Worm (Caenorhabditis elegans) whole organism, mixed stage, embryonic: ENCODE results near the gene ndub-11.

Experiments
- M03D4.4 ChIP-seq: sonication (generic microtip); optimal IDR thresholded peaks from 2 replicates; lab custom pipeline; 2017; ENCODE audit warnings: mild to moderate bottlenecking, missing genetic modification characterization, missing compliant biosample characterization
- bed-3 ChIP-seq: fragments of 200-800 bp; sonication (Bioruptor generic); optimal IDR thresholded peaks from 3 replicates; lab custom pipeline; 2018; ENCODE audit warnings: mild to moderate bottlenecking, missing genetic modification characterization, moderate library complexity, missing compliant biosample characterization
- ceh-39 ChIP-seq: fragments of 150-350 bp; optimal IDR thresholded peaks from 2 replicates; lab custom pipeline; 2014; ENCODE audit warnings: missing biosample characterization, missing genetic modification characterization
- ceh-43 ChIP-seq: fragments of 200-800 bp; sonication (Bioruptor generic); optimal IDR thresholded peaks from 2 replicates; lab custom pipeline; 2018; ENCODE audit warnings: mild to moderate bottlenecking, missing genetic modification characterization, moderate library complexity, missing compliant biosample characterization
- ceh-83 ChIP-seq: fragments of 200-800 bp; sonication (Bioruptor generic); optimal IDR thresholded peaks from 2 replicates; lab custom pipeline; 2018; ENCODE audit warnings: mild to moderate bottlenecking, missing genetic modification characterization, missing compliant biosample characterization
- ces-1 ChIP-seq: fragments of 150-350 bp; optimal IDR thresholded peaks from 2 replicates; lab custom pipeline; 2014; ENCODE audit warnings: missing biosample characterization, missing genetic modification reagents, missing genetic modification characterization
- cnd-1 ChIP-seq: fragments of 200-800 bp; sonication (Bioruptor generic); optimal IDR thresholded peaks from 2 replicates; lab custom pipeline; 2018; ENCODE audit warnings: mild to moderate bottlenecking, missing genetic modification characterization, missing compliant biosample characterization
- drap-1 ChIP-seq: fragments of 200-800 bp; sonication (Bioruptor generic); optimal IDR thresholded peaks from 3 replicates; lab custom pipeline; 2018; ENCODE audit warnings: mild to moderate bottlenecking, missing genetic modification characterization, missing compliant biosample characterization
- elt-1 ChIP-seq: sonication (generic microtip); optimal IDR thresholded peaks from 2 replicates; lab custom pipeline; 2017; ENCODE audit warnings: missing genetic modification characterization, mild to moderate bottlenecking, missing compliant biosample characterization, antibody characterized with exemption, moderate library complexity, borderline replicate concordance; ENCODE audit not compliant: insufficient read depth
- elt-3 ChIP-seq: fragments of 150-350 bp; optimal IDR thresholded peaks from 2 replicates; lab custom pipeline; 2014; ENCODE audit warnings: missing biosample characterization, missing genetic modification characterization
- hlh-1 ChIP-seq: fragments of 150-350 bp; optimal IDR thresholded peaks from 2 replicates; lab custom pipeline; 2014; ENCODE audit warnings: missing biosample characterization, missing genetic modification reagents, missing genetic modification characterization
- lin-13 ChIP-seq: fragments of 150-350 bp; optimal IDR thresholded peaks from 2 replicates; lab custom pipeline; 2014; ENCODE audit warnings: missing biosample characterization, missing genetic modification characterization
- lsy-2 ChIP-seq: fragments of 150-350 bp; optimal IDR thresholded peaks from 2 replicates; lab custom pipeline; 2014; ENCODE audit warnings: missing biosample characterization, missing genetic modification characterization
- mep-1 ChIP-seq: fragments of 150-350 bp; optimal IDR thresholded peaks from 2 replicates; lab custom pipeline; 2017; ENCODE audit warnings: missing biosample characterization, missing genetic modification reagents, missing genetic modification characterization, inconsistent platforms
- mls-2 ChIP-seq: sonication (generic microtip); optimal IDR thresholded peaks from 2 replicates; lab custom pipeline; 2016; ENCODE audit warnings: mild to moderate bottlenecking, missing genetic modification characterization, moderate library complexity, missing compliant biosample characterization
- nhr-12 ChIP-seq: fragments of 150-350 bp; optimal IDR thresholded peaks from 2 replicates; lab custom pipeline; 2014; ENCODE audit warnings: missing biosample characterization, missing genetic modification characterization
- nhr-2 ChIP-seq: fragments of 150-350 bp; optimal IDR thresholded peaks from 2 replicates; lab custom pipeline; 2014; ENCODE audit warnings: missing biosample characterization, missing genetic modification characterization
- nhr-76 ChIP-seq: sonication (generic microtip); optimal IDR thresholded peaks from 2 replicates; lab custom pipeline; 2017; ENCODE audit warnings: missing biosample characterization, missing genetic modification characterization
- pha-4 ChIP-seq: fragments of 150-350 bp; optimal IDR thresholded peaks from 2 replicates; lab custom pipeline; 2018; ENCODE audit warnings: missing biosample characterization, missing genetic modification reagents, missing genetic modification characterization
- sem-2 ChIP-seq: fragments of 200-800 bp; sonication (Bioruptor generic); optimal IDR thresholded peaks from 2 replicates; lab custom pipeline; 2018; ENCODE audit warnings: mild to moderate bottlenecking, missing genetic modification characterization, missing compliant biosample characterization
- snpc-4 ChIP-seq: fragments of 150-350 bp; optimal IDR thresholded peaks from 2 replicates; lab custom pipeline; 2014; ENCODE audit warnings: missing biosample characterization, missing genetic modification characterization
- unc-39 ChIP-seq: fragments of 150-350 bp; optimal IDR thresholded peaks from 2 replicates; lab custom pipeline; 2014; ENCODE audit warnings: missing biosample characterization, missing genetic modification characterization
- unc-62 ChIP-seq: fragments of 150-350 bp; optimal IDR thresholded peaks from 2 replicates; lab custom pipeline; 2014; ENCODE audit warnings: missing biosample characterization, missing genetic modification reagents, missing genetic modification characterization
- zip-8 ChIP-seq: fragments of 150-350 bp; optimal IDR thresholded peaks from 2 replicates; lab custom pipeline; 2014; ENCODE audit warnings: missing biosample characterization, missing genetic modification characterization
- ztf-11 ChIP-seq: fragments of 150-350 bp; optimal IDR thresholded peaks from 2 replicates; lab custom pipeline; 2014; ENCODE audit warnings: missing biosample characterization, missing genetic modification characterization

The ndub-11 gene

ce11 chrIV:8151721-8152120, 21.7 kb upstream of the ndub-11 start:
- TF ChIP-seq nhr-2 (tag; lab: Kevin White, UChicago): no peak

ce11 chrIV:8148494-8148893, 18.5 kb upstream of the ndub-11 start, which contains the start of gene pmk-1:
pmk-1 (plus strand) TSS chrIV:8148794.
- TF ChIP-seq zip-8 (tag; lab: Kevin White, UChicago) (no peak), elt-3 (no peak)

- TF ChIP-seq snpc-4 (tag; lab: Kevin White, UChicago): no peak
- TF ChIP-seq ceh-39 (tag; lab: Kevin White, UChicago): peak; percentile 83
Observed at ce11 chrIV:8146283-8146682, 16.3 kb upstream of the ndub-11 start.

- TF ChIP-seq nhr-2 (tag; lab: Kevin White, UChicago): no peak
- TF ChIP-seq elt-1 (tag; lab: Kevin White, UChicago): no peak
- TF ChIP-seq bed-3 (GFP tag; lab: Kevin White, UChicago): no peak
Observed at ce11 chrIV:8144341-8144740, 14.3 kb upstream of the ndub-11 start.

- TF ChIP-seq ceh-83 (GFP tag; lab: Kevin White, UChicago) (no peak), ces-1 (GFP tag; lab: Kevin White, UChicago) (peak; percentile 69)
Observed at ce11 chrIV:8142735-8143550, 12.9 kb upstream of the ndub-11 start, which contains the start of gene pmk-2. pmk-2 (plus strand) TSS chrIV:8143500.

- TF ChIP-seq ceh-39 (tag; lab: Kevin White, UChicago) (no peak), drap-1 (GFP tag; lab: Kevin White, UChicago) (no peak), mep-1 (tag; lab: Kevin White, UChicago) (no peak), ceh-43 (GFP tag; lab: Kevin White, UChicago) (no peak), ces-1 (GFP tag; lab: Kevin White, UChicago) (no peak), snpc-4 (tag; lab: Kevin White, UChicago) (no peak), nhr-12 (tag; lab: Kevin White, UChicago) (no peak), pha-4 (tag; lab: Kevin White, UChicago) (no peak), M03D4.4 (no peak), ztf-11 (tag; lab: Kevin White, UChicago) (no peak), nhr-2 (tag; lab: Kevin White, UChicago) (no peak), lsy-2 (no peak), unc-39 (no peak), elt-3 (no peak), unc-62 (GFP tag; lab: Kevin White, UChicago) (no peak), nhr-76 (tag; lab: Kevin White, UChicago) (no peak), mls-2 (tag; lab: Kevin White, UChicago) (no peak), hlh-1 (tag; lab: Kevin White, UChicago) (no peak)
Observed at ce11 chrIV:8138984-8139383, 9.0 kb upstream of the ndub-11 start, which contains the start of gene pmk-3. pmk-3 (plus strand) TSS chrIV:8139219.

ce11 chrIV:8136548-8136947, 6.5 kb upstream of the ndub-11 start:
- no peak for TF ChIP-seq cnd-1
- TF ChIP-seq hlh-1 (tag; lab: Kevin White, UChicago): no peak
- no peak for TF ChIP-seq elt-1 (tag; lab: Kevin White, UChicago)
- no peak for TF ChIP-seq lin-13 (tag; lab: Kevin White, UChicago)
- TF ChIP-seq sem-2 (GFP tag; lab: Kevin White, UChicago): no peak
- TF ChIP-seq ceh-39 (tag; lab: Kevin White, UChicago): no peak
- TF ChIP-seq, all 35 proteins: peak for 0
